Fruit fly (Drosophila melanogaster) whole organism, pupa: ENCODE data around the gene CG10959.

Experiments
- CG10348 ChIP-seq: fragments of 200-800 bp; sonication (Bioruptor generic); IDR thresholded peaks from 2 replicates; pipeline ENCODE4 v1.3.6; 2022; ENCODE audit warnings: missing biosample characterization, missing genetic modification characterization
- CG12605 ChIP-seq: fragments of 200-800 bp; sonication (Bioruptor generic); IDR thresholded peaks from 2 replicates; pipeline ENCODE4 v1.3.6; 2022; ENCODE audit warnings: missing biosample characterization, missing genetic modification characterization
- CG13204 ChIP-seq: fragments of 200-800 bp; sonication (Bioruptor generic); optimal IDR thresholded peaks from 2 replicates; lab custom pipeline; 2018; ENCODE audit warnings: missing biosample characterization, mild to moderate bottlenecking, missing genetic modification characterization, moderate library complexity
- CG14655 ChIP-seq: fragments of 200-800 bp; sonication (Bioruptor generic); optimal IDR thresholded peaks from 3 replicates; lab custom pipeline; 2017; ENCODE audit warnings: mild to moderate bottlenecking, missing biosample characterization, missing genetic modification reagents, missing genetic modification characterization
- CG15710 ChIP-seq: fragments of 200-800 bp; sonication (Bioruptor generic); optimal IDR thresholded peaks from 2 replicates; lab custom pipeline; 2018; ENCODE audit warnings: missing biosample characterization, mild to moderate bottlenecking, missing genetic modification characterization, moderate library complexity
- CG17806 ChIP-seq: fragments of 200-800 bp; sonication (Bioruptor generic); optimal IDR thresholded peaks from 2 replicates; lab custom pipeline; 2018; ENCODE audit warnings: missing biosample characterization, mild to moderate bottlenecking, missing genetic modification characterization, moderate library complexity
- CG32121 ChIP-seq: fragments of 200-800 bp; sonication (Bioruptor generic); IDR thresholded peaks from 2 replicates; pipeline ENCODE4 v1.3.6; 2022; ENCODE audit warnings: missing biosample characterization, missing genetic modification characterization
- CG34367 ChIP-seq: fragments of 200-800 bp; sonication (Bioruptor generic); optimal IDR thresholded peaks from 2 replicates; lab custom pipeline; 2018; ENCODE audit warnings: missing biosample characterization, mild to moderate bottlenecking, missing genetic modification characterization
- CG4496 ChIP-seq: fragments of 200-800 bp; sonication (Bioruptor generic); IDR thresholded peaks from 3 replicates; pipeline ENCODE4 v1.3.6; 2022; ENCODE audit warnings: missing biosample characterization, missing genetic modification characterization
- CG8159 ChIP-seq: fragments of 200-800 bp; sonication (Bioruptor generic); optimal IDR thresholded peaks from 3 replicates; lab custom pipeline; 2018; ENCODE audit warnings: missing biosample characterization, mild to moderate bottlenecking, missing genetic modification characterization, moderate library complexity
- CG8301 ChIP-seq: fragments of 200-800 bp; sonication (Bioruptor generic); optimal IDR thresholded peaks from 2 replicates; lab custom pipeline; 2018; ENCODE audit warnings: missing biosample characterization, mild to moderate bottlenecking, missing genetic modification characterization
- CG9948 ChIP-seq: fragments of 200-800 bp; sonication (Bioruptor generic); optimal IDR thresholded peaks from 2 replicates; lab custom pipeline; 2018; ENCODE audit warnings: missing biosample characterization, mild to moderate bottlenecking, missing genetic modification characterization, moderate library complexity
- D1 ChIP-seq: fragments of 200-800 bp; sonication (Bioruptor generic); optimal IDR thresholded peaks from 2 replicates; lab custom pipeline; 2018; ENCODE audit warnings: missing biosample characterization, mild to moderate bottlenecking, missing genetic modification characterization, moderate library complexity
- EcR ChIP-seq: fragments of 200-800 bp; sonication (Bioruptor generic); optimal IDR thresholded peaks from 3 replicates; lab custom pipeline; 2019; ENCODE audit warnings: missing biosample characterization, missing genetic modification characterization, mild to moderate bottlenecking, moderate library complexity, missing genetic modification reagents
- Ets98B ChIP-seq: fragments of 200-800 bp; sonication (Bioruptor generic); IDR thresholded peaks from 2 replicates; pipeline ENCODE4 v1.3.6; 2022; ENCODE audit warnings: missing biosample characterization, missing genetic modification characterization
- Pif1A ChIP-seq: fragments of 200-800 bp; sonication (Bioruptor generic); optimal IDR thresholded peaks from 3 replicates; lab custom pipeline; 2016; ENCODE audit warnings: missing biosample characterization, missing genetic modification characterization
- Pif1B ChIP-seq: fragments of 200-800 bp; sonication (Bioruptor generic); optimal IDR thresholded peaks from 3 replicates; lab custom pipeline; 2016; ENCODE audit warnings: missing biosample characterization, missing genetic modification characterization
- Snoo ChIP-seq: fragments of 200-800 bp; sonication (Bioruptor generic); optimal IDR thresholded peaks from 3 replicates; lab custom pipeline; 2017; ENCODE audit warnings: missing biosample characterization, mild to moderate bottlenecking, missing genetic modification characterization, inconsistent platforms
- fd96Ca ChIP-seq: fragments of 200-800 bp; sonication (Bioruptor generic); IDR thresholded peaks from 3 replicates; pipeline ENCODE4 v1.3.6; 2022; ENCODE audit warnings: missing biosample characterization, missing genetic modification characterization
- gl ChIP-seq: fragments of 200-800 bp; sonication (Bioruptor generic); optimal IDR thresholded peaks from 2 replicates; lab custom pipeline; 2018; ENCODE audit warnings: missing biosample characterization, mild to moderate bottlenecking, missing genetic modification characterization
- rn ChIP-seq: fragments of 200-800 bp; sonication (Bioruptor generic); IDR thresholded peaks from 2 replicates; pipeline ENCODE4 v1.3.6; 2022; ENCODE audit warnings: missing biosample characterization, missing genetic modification characterization

CG10959 gene

dm6 chrX:8106281-8107050 lies 42.1 kb upstream of the CG10959 start:
- TF ChIP-seq CG32121 (GFP tag; lab: Robert Waterston, UW) (no peak), Ets98B (no peak), CG14655 (no peak), Snoo (tag; lab: Kevin White, UChicago) (no peak), CG15710 (no peak), CG8301 (tag; lab: Kevin White, UChicago) (no peak), CG12605 (no peak), CG17806 (tag; lab: Kevin White, UChicago) (no peak), fd96Ca (no peak), rn (no peak), CG8159 (tag; lab: Kevin White, UChicago) (no peak), gl (tag; lab: Kevin White, UChicago) (no peak), CG13204 (GFP tag; lab: Kevin White, UChicago) (no peak)
- TF ChIP-seq, all 21 proteins: peak for 0

dm6 chrX:8107936-8108335 lies 40.6 kb upstream of the CG10959 start:
- TF ChIP-seq CG17806 (tag; lab: Kevin White, UChicago) (no peak), CG8301 (tag; lab: Kevin White, UChicago) (no peak), CG14655 (no peak), Ets98B (no peak), Snoo (tag; lab: Kevin White, UChicago) (no peak)

dm6 chrX:8110984-8111383 lies 37.6 kb upstream of the CG10959 start:
- TF ChIP-seq EcR (GFP tag; lab: Kevin White, UChicago) (no peak), CG14655 (no peak), CG32121 (GFP tag; lab: Robert Waterston, UW) (no peak), CG34367 (no peak), CG4496 (GFP tag; lab: Robert Waterston, UW) (no peak), rn (no peak), CG15710 (no peak), fd96Ca (no peak), gl (tag; lab: Kevin White, UChicago) (no peak), Snoo (tag; lab: Kevin White, UChicago) (no peak), Ets98B (no peak), Pif1B (no peak), CG8159 (tag; lab: Kevin White, UChicago) (no peak), Pif1A (GFP tag; lab: Kevin White, UChicago) (no peak), CG17806 (tag; lab: Kevin White, UChicago) (no peak), CG10348 (no peak)

dm6 chrX:8112715-8113114 lies 35.9 kb upstream of the CG10959 start:
- TF ChIP-seq fd96Ca (0 out of 3 replicates have a peak, but pooled peaks have one; percentile 14), CG4496 (GFP tag; lab: Robert Waterston, UW) (no peak)

- TF ChIP-seq gl (tag; lab: Kevin White, UChicago) (no peak), fd96Ca (0 out of 3 replicates have a peak, but pooled peaks have one; percentile 10), CG12605 (no peak), CG15710 (peak; percentile 8), CG9948 (tag; lab: Kevin White, UChicago) (peak; percentile 5), CG14655 (no peak), CG32121 (GFP tag; lab: Robert Waterston, UW) (no peak; the same call in 1 of the 2 replicates)
Measured at dm6 chrX:8113386-8114279, 35.0 kb upstream of the CG10959 start.

dm6 chrX:8114476-8115342 lies 33.9 kb upstream of the CG10959 start:
- TF ChIP-seq Pif1B (no peak), CG10348 (no peak), CG8159 (tag; lab: Kevin White, UChicago) (peak; percentile 22), D1 (no peak), CG14655 (no peak), CG12605 (no peak), CG4496 (GFP tag; lab: Robert Waterston, UW) (peak; percentile 50; the same call in 2 of the 3 replicates), CG32121 (GFP tag; lab: Robert Waterston, UW) (peak; percentile 7; the same call in 1 of the 2 replicates), Pif1A (GFP tag; lab: Kevin White, UChicago) (peak; percentile 7), EcR (GFP tag; lab: Kevin White, UChicago) (no peak), CG15710 (peak; percentile 6), CG9948 (tag; lab: Kevin White, UChicago) (peak; percentile 16), CG17806 (tag; lab: Kevin White, UChicago) (peak; percentile 20), Ets98B (peak; percentile 14), CG13204 (GFP tag; lab: Kevin White, UChicago) (no peak), CG34367 (no peak), fd96Ca (peak; percentile 19; the same call in 1 of the 3 replicates)
- TF ChIP-seq, all 21 proteins: peak for 9
